Worm (Caenorhabditis elegans): Measurements from ENCODE around the gene C03A3.1.

Gene C03A3.1

DNA sequence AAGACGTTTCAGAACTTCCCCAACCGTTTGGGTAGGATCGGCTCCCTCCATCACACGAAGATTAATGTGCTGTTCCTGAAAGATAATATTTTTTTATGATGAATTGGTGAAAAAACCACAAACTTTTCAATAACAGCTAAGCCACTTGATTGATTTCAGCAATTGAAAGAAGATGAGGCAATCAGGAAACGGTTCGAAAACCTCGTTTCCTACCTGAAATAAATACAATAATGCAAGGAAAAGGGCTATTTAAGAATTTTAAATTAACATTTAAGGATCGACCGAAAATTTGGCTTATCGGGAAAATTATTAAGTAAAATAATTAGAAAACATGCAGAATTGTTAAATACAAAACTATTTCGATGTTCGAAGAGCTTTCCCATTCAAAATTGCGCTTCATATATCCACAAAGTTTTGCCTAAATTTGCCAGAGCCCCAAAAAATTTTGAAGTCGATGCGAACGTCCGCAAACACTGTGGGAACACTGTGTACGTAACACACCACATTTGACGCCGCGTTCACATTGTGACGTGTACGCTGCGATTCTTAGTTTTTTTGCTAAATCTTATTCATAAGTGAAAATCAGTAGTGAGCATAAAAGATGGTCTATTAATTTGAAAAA, 34.5 kb upstream of the C03A3.1 start, which contains the start of gene C34F6.9:
TSS of gene C34F6.9 (minus strand) at position 51 of the 622 bp plus-strand sequence.
- TF ChIP-seq ztf-11 (tag; optimal IDR thresholded peaks at IDR 0.05) (no peak), nhr-237 (tag; optimal IDR thresholded peaks at IDR 0.05) (no peak), nhr-25 (tag; optimal IDR thresholded peaks at IDR 0.05) (no peak), F13H6.1 (tag; optimal IDR thresholded peaks at IDR 0.05) (no peak), unc-55 (GFP tag; optimal IDR thresholded peaks at IDR 0.05) (peak; percentile 21), lsy-2 (tag; optimal IDR thresholded peaks at IDR 0.05) (no peak), egl-27 (tag; optimal IDR thresholded peaks at IDR 0.05) (no peak), sem-4 (tag; optimal IDR thresholded peaks at IDR 0.05) (no peak), gmeb-1 (tag; optimal IDR thresholded peaks at IDR 0.05) (no peak), crh-2 (tag; optimal IDR thresholded peaks at IDR 0.05) (peak; percentile 6), lin-39 (tag; optimal IDR thresholded peaks at IDR 0.05) (no peak), fos-1 (tag; optimal IDR thresholded peaks at IDR 0.05) (no peak), unc-62 (GFP tag; optimal IDR thresholded peaks at IDR 0.05) (no peak), nhr-129 (tag; optimal IDR thresholded peaks at IDR 0.05) (no peak)

ce11 chrX:11226595-11226994, 30.6 kb upstream of the C03A3.1 start, which contains the start of gene C34F6.12:
Gene C34F6.12 (minus strand): TSS chrX:11226695.
- TF ChIP-seq alr-1 (tag; optimal IDR thresholded peaks at IDR 0.05): no peak

DNA sequence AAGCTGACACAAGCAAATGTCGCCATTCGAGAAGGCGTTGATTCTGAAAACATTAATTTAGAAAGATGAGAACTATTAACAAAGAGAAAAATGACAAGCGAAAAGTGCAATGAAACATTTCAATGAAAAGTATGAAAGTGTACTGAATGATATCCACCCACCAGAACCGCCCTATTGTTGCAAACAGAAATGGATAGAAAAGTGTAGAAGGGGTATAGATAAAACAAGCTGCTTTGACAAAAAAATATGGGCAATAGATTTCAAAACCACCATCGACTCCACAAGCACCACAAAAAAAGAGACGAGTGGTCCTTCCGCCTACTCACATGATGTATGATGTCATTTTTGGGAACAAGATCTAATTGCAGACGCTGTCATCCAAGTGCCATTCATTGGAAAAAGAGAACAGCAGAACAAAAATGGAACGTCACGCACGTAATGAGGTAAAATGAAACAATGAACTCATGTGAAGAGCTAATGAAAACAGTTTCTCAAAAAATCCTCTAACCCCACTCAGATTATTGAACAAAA, 16.5 kb upstream of the C03A3.1 start, which contains the start of gene C34F6.10:
TSS of gene C34F6.10 (minus strand) at position 51 of the 531 bp plus-strand sequence.
- no peak for TF ChIP-seq F13H6.1 (tag; optimal IDR thresholded peaks at IDR 0.05)
- TF ChIP-seq nhr-11 (tag; optimal IDR thresholded peaks at IDR 0.05): no peak
- no peak for TF ChIP-seq lin-11 (tag; optimal IDR thresholded peaks at IDR 0.05)
- TF ChIP-seq lin-13 (GFP tag; optimal IDR thresholded peaks at IDR 0.05): no peak
- no peak for TF ChIP-seq lsy-2 (tag; optimal IDR thresholded peaks at IDR 0.05)
- no peak for TF ChIP-seq aly-2 (tag; optimal IDR thresholded peaks at IDR 0.05)
- TF ChIP-seq unc-39 (tag; optimal IDR thresholded peaks at IDR 0.05): no peak
- TF ChIP-seq mbf-1 (tag; optimal IDR thresholded peaks at IDR 0.05): no peak
- TF ChIP-seq zag-1 (tag; optimal IDR thresholded peaks at IDR 0.05): no peak
- TF ChIP-seq nhr-23 (tag; optimal IDR thresholded peaks at IDR 0.05): no peak
- no peak for TF ChIP-seq fos-1 (tag; optimal IDR thresholded peaks at IDR 0.05)
- no peak for TF ChIP-seq snpc-4 (tag; optimal IDR thresholded peaks at IDR 0.05)
- TF ChIP-seq unc-55 (GFP tag; optimal IDR thresholded peaks at IDR 0.05): no peak
- no peak for TF ChIP-seq sma-3 (GFP tag; optimal IDR thresholded peaks at IDR 0.05)
- TF ChIP-seq alr-1 (tag; optimal IDR thresholded peaks at IDR 0.05): no peak
- no peak for TF ChIP-seq peb-1 (tag; optimal IDR thresholded peaks at IDR 0.05)
- no peak for TF ChIP-seq nhr-12 (tag; optimal IDR thresholded peaks at IDR 0.05)
- no peak for TF ChIP-seq C34F6.9 (tag; optimal IDR thresholded peaks at IDR 0.05)
- no peak for TF ChIP-seq dmd-4 (tag; optimal IDR thresholded peaks at IDR 0.05)
- no peak for TF ChIP-seq elt-3 (tag; optimal IDR thresholded peaks at IDR 0.05)

DNA sequence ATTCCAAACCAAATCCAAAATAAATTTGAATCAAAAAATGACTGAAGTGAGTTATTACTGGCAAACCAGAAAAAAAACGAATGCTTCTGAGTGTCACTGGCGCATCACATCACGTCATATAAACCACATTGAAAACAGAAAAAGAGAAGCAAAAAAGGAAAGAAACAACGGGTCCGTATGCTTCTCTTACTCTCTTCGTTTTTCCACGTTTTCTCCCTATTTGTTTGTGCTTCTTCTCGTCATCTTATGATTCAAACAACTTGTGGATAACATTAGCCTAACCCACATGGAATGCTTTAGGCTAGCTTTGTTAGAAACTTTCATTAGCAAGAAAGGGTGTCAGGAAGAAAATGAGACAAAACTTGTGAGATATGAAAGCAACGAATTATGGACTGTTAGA, 15.7 kb upstream of the C03A3.1 start:
- TF ChIP-seq sma-3 (GFP tag; optimal IDR thresholded peaks at IDR 0.05) (no peak), elt-1 (tag; optimal IDR thresholded peaks at IDR 0.05) (no peak), lsy-2 (tag; optimal IDR thresholded peaks at IDR 0.05) (peak in 1 of 2 experiments; percentile 25), crh-2 (tag; optimal IDR thresholded peaks at IDR 0.05) (peak; percentile 53), ztf-4 (tag; optimal IDR thresholded peaks at IDR 0.05) (peak; percentile 8), zag-1 (tag; optimal IDR thresholded peaks at IDR 0.05) (peak; percentile 65), C34F6.9 (tag; optimal IDR thresholded peaks at IDR 0.05) (peak; percentile 57), nhr-129 (tag; optimal IDR thresholded peaks at IDR 0.05) (peak; percentile 37), nhr-23 (tag; optimal IDR thresholded peaks at IDR 0.05) (no peak), unc-55 (GFP tag; optimal IDR thresholded peaks at IDR 0.05) (peak; percentile 77)

- TF ChIP-seq nhr-6 (tag; optimal IDR thresholded peaks at IDR 0.05): no peak
- no peak for TF ChIP-seq unc-39 (tag; optimal IDR thresholded peaks at IDR 0.05)
- TF ChIP-seq sem-4 (tag; optimal IDR thresholded peaks at IDR 0.05): no peak
- no peak for TF ChIP-seq Y55F3AM.14 (GFP tag; optimal IDR thresholded peaks at IDR 0.05)
- no peak for TF ChIP-seq mdl-1 (tag; optimal IDR thresholded peaks at IDR 0.05)
- no peak for TF ChIP-seq egl-27 (tag; optimal IDR thresholded peaks at IDR 0.05)
- TF ChIP-seq unc-55 (GFP tag; optimal IDR thresholded peaks at IDR 0.05): no peak
- TF ChIP-seq elt-1 (tag; optimal IDR thresholded peaks at IDR 0.05): no peak
- no peak for TF ChIP-seq mbf-1 (tag; optimal IDR thresholded peaks at IDR 0.05)
- no peak for TF ChIP-seq unc-62 (GFP tag; optimal IDR thresholded peaks at IDR 0.05)
- peak; percentile 24 for TF ChIP-seq zag-1 (tag; optimal IDR thresholded peaks at IDR 0.05)
- TF ChIP-seq nhr-25 (tag; optimal IDR thresholded peaks at IDR 0.05): no peak
- TF ChIP-seq nhr-23 (tag; optimal IDR thresholded peaks at IDR 0.05): no peak
- TF ChIP-seq sma-9 (GFP tag; optimal IDR thresholded peaks at IDR 0.05): peak; percentile 7
- no peak for TF ChIP-seq sma-9 (tag; optimal IDR thresholded peaks at IDR 0.05)
- TF ChIP-seq gmeb-1 (tag; optimal IDR thresholded peaks at IDR 0.05): no peak
Observed at ce11 chrX:11243604-11244003, 13.6 kb upstream of the C03A3.1 start.
